Worm (Caenorhabditis elegans): Measurements from ENCODE around the gene F08B12.4.

DNA sequence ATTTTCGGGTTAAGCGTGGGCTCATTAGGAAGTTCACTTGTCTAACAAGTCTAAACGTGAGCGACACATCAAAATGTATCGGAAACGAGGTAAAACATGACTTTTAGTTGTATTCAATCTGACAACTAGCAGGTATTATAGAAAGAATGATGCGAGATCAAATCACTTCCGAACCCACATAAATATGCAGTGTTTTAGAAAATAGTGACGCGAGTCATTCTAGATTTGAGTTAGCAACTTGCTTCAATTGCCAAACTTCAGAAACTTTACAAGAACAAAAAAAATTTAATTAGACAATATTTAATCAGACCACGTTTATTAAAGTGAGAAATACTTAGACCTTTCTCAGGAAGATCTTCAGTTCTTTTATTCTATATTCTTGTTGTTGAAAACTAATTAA lies 49.1 kb upstream of the F08B12.4 start:
- TF ChIP-seq attf-5 (GFP tag; optimal IDR thresholded peaks at IDR 0.05) = no peak
- no peak for TF ChIP-seq pha-4 (tag; optimal IDR thresholded peaks at IDR 0.05)
- no peak for TF ChIP-seq unc-130 (GFP tag; optimal IDR thresholded peaks at IDR 0.05)
- no peak for TF ChIP-seq lin-35 (GFP tag; optimal IDR thresholded peaks at IDR 0.05)
- TF ChIP-seq ceh-27 (GFP tag; optimal IDR thresholded peaks at IDR 0.05) = no peak
- TF ChIP-seq ets-4 (GFP tag; optimal IDR thresholded peaks at IDR 0.05) = no peak
- TF ChIP-seq unc-62 (GFP tag; optimal IDR thresholded peaks at IDR 0.05) = no peak
- no peak for TF ChIP-seq T26A5.8 (tag; optimal IDR thresholded peaks at IDR 0.05)

Measured in whole organism, young adult.